Worm (Caenorhabditis elegans) whole organism, L4 larva: Measurements from ENCODE around the gene fbxa-63.

Experiments used
- D1046.2 ChIP-seq: fragments of 200-800 bp; sonication (Bioruptor generic); IDR thresholded peaks from 2 replicates; pipeline ENCODE4 v1.3.6; 2022; ENCODE audit warnings: missing genetic modification characterization, missing compliant biosample characterization
- F44E2.7 ChIP-seq: fragments of 200-800 bp; sonication (Bioruptor generic); IDR thresholded peaks from 2 replicates; pipeline ENCODE4 v2.1.2; 2022; ENCODE audit warnings: missing genetic modification characterization, missing compliant biosample characterization
- T26A8.4 ChIP-seq: fragments of 200-800 bp; sonication (Bioruptor generic); IDR thresholded peaks from 2 replicates; pipeline ENCODE4 v1.3.6; 2022; ENCODE audit warnings: missing genetic modification characterization, missing compliant biosample characterization
- Y105C5A.15 ChIP-seq: fragments of 200-800 bp; sonication (Bioruptor generic); IDR thresholded peaks from 2 replicates; pipeline ENCODE4 v1.3.6; 2022; ENCODE audit warnings: missing genetic modification characterization, missing compliant biosample characterization
- ZK337.2 ChIP-seq: fragments of 200-800 bp; sonication (Bioruptor generic); IDR thresholded peaks from 2 replicates; pipeline ENCODE4 v1.3.6; 2022; ENCODE audit warnings: missing genetic modification reagents, missing genetic modification characterization, missing compliant biosample characterization
- aha-1 ChIP-seq: fragments of 150-350 bp; peaks from one replicate; lab custom pipeline; 2014; ENCODE audit warnings: missing biosample characterization, missing genetic modification characterization
- aly-2 ChIP-seq: sonication (generic microtip); optimal IDR thresholded peaks from 2 replicates; lab custom pipeline; 2018; ENCODE audit warnings: missing biosample characterization, missing genetic modification characterization
- ama-1 ChIP-seq: fragments of 150-350 bp; optimal IDR thresholded peaks from 2 replicates; lab custom pipeline; 2014; ENCODE audit warnings: inconsistent platforms, mixed read lengths
- arid-1 ChIP-seq: fragments of 200-800 bp; sonication (Bioruptor generic); conservative IDR thresholded peaks from 2 replicates; pipeline ENCODE4 v1.3.6; 2022; ENCODE audit warnings: missing genetic modification reagents, missing genetic modification characterization, missing compliant biosample characterization
- ceh-32 ChIP-seq: sonication (generic microtip); optimal IDR thresholded peaks from 2 replicates; lab custom pipeline; 2016; ENCODE audit warnings: mild to moderate bottlenecking, missing genetic modification characterization, missing compliant biosample characterization; ENCODE audit not compliant: poor library complexity
- ceh-62 ChIP-seq: sonication (generic microtip); optimal IDR thresholded peaks from 2 replicates; lab custom pipeline; 2017; ENCODE audit warnings: missing biosample characterization, missing genetic modification characterization
- ces-1 ChIP-seq: fragments of 150-350 bp; sonication (generic microtip); optimal IDR thresholded peaks from 4 replicates; lab custom pipeline; 2014; ENCODE audit warnings: missing biosample characterization, missing genetic modification reagents, missing genetic modification characterization
- cey-2 ChIP-seq: sonication (generic microtip); optimal IDR thresholded peaks from 3 replicates; lab custom pipeline; 2017; ENCODE audit warnings: missing genetic modification characterization, mild to moderate bottlenecking, missing compliant biosample characterization, antibody characterized with exemption, borderline replicate concordance; ENCODE audit not compliant: insufficient read depth
- daf-12 ChIP-seq: fragments of 150-350 bp; optimal IDR thresholded peaks from 2 replicates; lab custom pipeline; 2014; ENCODE audit warnings: missing biosample characterization, missing genetic modification reagents, missing genetic modification characterization
- daf-16 ChIP-seq, 3 experiments: sonication (generic microtip); optimal IDR thresholded peaks; 2 replicates each; lab custom pipeline; 2016 to 2017; ENCODE audit warnings: missing genetic modification characterization in 3 of 3, missing genetic modification reagents in 3 of 3, mild to moderate bottlenecking in 2 of 3, missing compliant biosample characterization in 2 of 3, missing biosample characterization in 1 of 3, moderate library complexity in 1 of 3
- daf-8 ChIP-seq: fragments of 200-800 bp; sonication (Bioruptor generic); IDR thresholded peaks from 2 replicates; pipeline ENCODE4 v1.3.6; 2022; ENCODE audit warnings: missing genetic modification characterization, missing compliant biosample characterization
- dmd-8 ChIP-seq: fragments of 200-800 bp; sonication (Bioruptor generic); IDR thresholded peaks from 2 replicates; pipeline ENCODE4 v1.3.6; 2022; ENCODE audit warnings: missing genetic modification characterization, missing compliant biosample characterization
- dpl-1 ChIP-seq: fragments of 150-350 bp; optimal IDR thresholded peaks from 2 replicates; lab custom pipeline; 2014; ENCODE audit warnings: missing biosample characterization, missing genetic modification reagents, missing genetic modification characterization
- dve-1 ChIP-seq: sonication (generic microtip); optimal IDR thresholded peaks from 2 replicates; lab custom pipeline; 2017; ENCODE audit warnings: antibody characterized with exemption, mild to moderate bottlenecking, missing genetic modification characterization, missing compliant biosample characterization; ENCODE audit not compliant: insufficient read depth
- egl-27 ChIP-seq: sonication (generic microtip); optimal IDR thresholded peaks from 3 replicates; lab custom pipeline; 2017; ENCODE audit warnings: missing biosample characterization, missing genetic modification reagents, missing genetic modification characterization
- hmg-1.1 ChIP-seq: fragments of 200-800 bp; sonication (Bioruptor generic); IDR thresholded peaks from 2 replicates; pipeline ENCODE4 v1.3.6; 2022; ENCODE audit warnings: missing genetic modification reagents, missing genetic modification characterization, missing compliant biosample characterization
- jun-1 ChIP-seq: fragments of 150-350 bp; optimal IDR thresholded peaks from 2 replicates; lab custom pipeline; 2014; ENCODE audit warnings: missing biosample characterization, missing genetic modification reagents, missing genetic modification characterization
- lim-7 ChIP-seq: fragments of 200-800 bp; sonication (Bioruptor generic); IDR thresholded peaks from 2 replicates; pipeline ENCODE4 v1.3.6; 2022; ENCODE audit warnings: missing genetic modification characterization, missing compliant biosample characterization
- lin-29 ChIP-seq: fragments of 200-800 bp; sonication (Bioruptor generic); IDR thresholded peaks from 2 replicates; pipeline ENCODE4 v1.3.6; 2022; ENCODE audit warnings: missing genetic modification reagents, missing genetic modification characterization, missing compliant biosample characterization
- lir-3 ChIP-seq: sonication (generic microtip); optimal IDR thresholded peaks from 2 replicates; lab custom pipeline; 2016; ENCODE audit warnings: mild to moderate bottlenecking, missing genetic modification characterization, missing compliant biosample characterization
- madf-9 ChIP-seq: fragments of 200-800 bp; sonication (Bioruptor generic); conservative IDR thresholded peaks from 2 replicates; pipeline ENCODE4 v1.3.6; 2022; ENCODE audit warnings: missing genetic modification reagents, missing genetic modification characterization, missing compliant biosample characterization
- mes-2 ChIP-seq: sonication (generic microtip); optimal IDR thresholded peaks from 2 replicates; lab custom pipeline; 2016; ENCODE audit warnings: missing genotype, mild to moderate bottlenecking, missing genetic modification characterization, missing compliant biosample characterization; ENCODE audit not compliant: poor library complexity, severe bottlenecking
- mxl-2 ChIP-seq: fragments of 200-800 bp; sonication (Bioruptor generic); conservative IDR thresholded peaks from 2 replicates; pipeline ENCODE4 v1.3.6; 2022; ENCODE audit warnings: missing genetic modification reagents, missing genetic modification characterization, missing compliant biosample characterization
- mxl-3 ChIP-seq: fragments of 200-800 bp; sonication (Bioruptor generic); optimal IDR thresholded peaks from 2 replicates; lab custom pipeline; 2018; ENCODE audit warnings: mild to moderate bottlenecking, missing genetic modification characterization, missing compliant biosample characterization
- nhr-10 ChIP-seq: fragments of 150-350 bp; optimal IDR thresholded peaks from 2 replicates; lab custom pipeline; 2014; ENCODE audit warnings: missing biosample characterization, missing genetic modification characterization
- nhr-102 ChIP-seq: sonication (generic microtip); optimal IDR thresholded peaks from 2 replicates; lab custom pipeline; 2016; ENCODE audit warnings: mild to moderate bottlenecking, missing genetic modification characterization, moderate library complexity, missing compliant biosample characterization
- nhr-237 ChIP-seq: sonication (generic microtip); optimal IDR thresholded peaks from 2 replicates; lab custom pipeline; 2017; ENCODE audit warnings: missing biosample characterization, missing genetic modification characterization
- nhr-28 ChIP-seq: fragments of 150-350 bp; optimal IDR thresholded peaks from 2 replicates; lab custom pipeline; 2014; ENCODE audit warnings: missing biosample characterization, missing genetic modification characterization
- nhr-42 ChIP-seq: fragments of 200-800 bp; sonication (Bioruptor generic); IDR thresholded peaks from 2 replicates; pipeline ENCODE4 v1.3.6; 2022; ENCODE audit warnings: missing genetic modification characterization, missing compliant biosample characterization
- nhr-48 ChIP-seq: sonication (generic microtip); optimal IDR thresholded peaks from 2 replicates; lab custom pipeline; 2016; ENCODE audit warnings: mild to moderate bottlenecking, missing genetic modification characterization, missing compliant biosample characterization
- nhr-6 ChIP-seq: fragments of 150-350 bp; optimal IDR thresholded peaks from 2 replicates; lab custom pipeline; 2014; ENCODE audit warnings: missing biosample characterization, missing genetic modification characterization
- nhr-76 ChIP-seq: fragments of 150-350 bp; optimal IDR thresholded peaks from 2 replicates; lab custom pipeline; 2014; ENCODE audit warnings: missing biosample characterization, missing genetic modification characterization
- nhr-77 ChIP-seq: fragments of 150-350 bp; optimal IDR thresholded peaks from 2 replicates; lab custom pipeline; 2014; ENCODE audit warnings: missing biosample characterization, missing genetic modification characterization
- rbr-2 ChIP-seq: sonication (generic microtip); optimal IDR thresholded peaks from 2 replicates; lab custom pipeline; 2016; ENCODE audit warnings: missing genotype, missing genetic modification characterization, missing compliant biosample characterization
- saeg-2 ChIP-seq: fragments of 200-800 bp; sonication (Bioruptor generic); IDR thresholded peaks from 2 replicates; pipeline ENCODE4 v1.3.6; 2022; ENCODE audit warnings: missing genetic modification reagents, missing genetic modification characterization, missing compliant biosample characterization
- sdz-12 ChIP-seq: fragments of 200-800 bp; sonication (Bioruptor generic); optimal IDR thresholded peaks from 2 replicates; lab custom pipeline; 2018; ENCODE audit warnings: mild to moderate bottlenecking, missing genetic modification characterization, missing compliant biosample characterization
- snpc-4 ChIP-seq: fragments of 150-350 bp; optimal IDR thresholded peaks from 2 replicates; lab custom pipeline; 2014; ENCODE audit warnings: missing biosample characterization, missing genetic modification characterization
- spr-1 ChIP-seq: sonication (generic microtip); optimal IDR thresholded peaks from 2 replicates; lab custom pipeline; 2016; ENCODE audit warnings: mild to moderate bottlenecking, missing genetic modification characterization, missing compliant biosample characterization
- tag-97 ChIP-seq: fragments of 200-800 bp; sonication (Bioruptor generic); IDR thresholded peaks from 2 replicates; pipeline ENCODE4 v1.3.6; 2022; ENCODE audit warnings: missing genetic modification characterization, missing compliant biosample characterization
- unc-130 ChIP-seq: sonication (generic microtip); optimal IDR thresholded peaks from 2 replicates; lab custom pipeline; 2016; ENCODE audit warnings: missing genetic modification reagents, missing genetic modification characterization, missing compliant biosample characterization
- unc-62 ChIP-seq, 3 experiments: fragments of 150-350 bp in 1 of 3; sonication (generic microtip); optimal IDR thresholded peaks in 2 of 3; peaks in 1 of 3; 1 replicate in 1 of 3; 2 replicates in 2 of 3; lab custom pipeline; 2014 to 2017; ENCODE audit warnings: missing biosample characterization in 3 of 3, missing genetic modification characterization in 3 of 3, missing genetic modification reagents in 3 of 3, missing genotype in 1 of 3
- vab-7 ChIP-seq: fragments of 200-800 bp; sonication (Bioruptor generic); IDR thresholded peaks from 2 replicates; pipeline ENCODE4 v1.3.6; 2022; ENCODE audit warnings: missing genetic modification reagents, missing genetic modification characterization, missing compliant biosample characterization
- zip-2 ChIP-seq: fragments of 150-350 bp; optimal IDR thresholded peaks from 2 replicates; lab custom pipeline; 2014; ENCODE audit warnings: missing biosample characterization, missing genetic modification characterization
- ztf-11 ChIP-seq: fragments of 150-350 bp; optimal IDR thresholded peaks from 2 replicates; lab custom pipeline; 2014; ENCODE audit warnings: missing biosample characterization, missing genetic modification characterization
- ztf-7 ChIP-seq: fragments of 150-350 bp; optimal IDR thresholded peaks from 2 replicates; lab custom pipeline; 2014; ENCODE audit warnings: missing biosample characterization, missing genetic modification characterization

The fbxa-63 gene

ce11 chrIII:1220012-1220411 lies 23.3 kb upstream of the fbxa-63 start (continued):
- TF ChIP-seq cey-2 (tag; lab: Kevin White, UChicago): no peak
- TF ChIP-seq nhr-102 (tag; lab: Kevin White, UChicago): no peak
- TF ChIP-seq ama-1 (lab: Kevin White, UChicago): no peak
- no peak for TF ChIP-seq spr-1
- TF ChIP-seq F44E2.7 (GFP tag; lab: Robert Waterston, UW): no peak
- no peak for TF ChIP-seq zip-2
- no peak for TF ChIP-seq mxl-2 (GFP tag; lab: Robert Waterston, UW)
- no peak for TF ChIP-seq nhr-10 (tag; lab: Kevin White, UChicago)
- no peak for TF ChIP-seq ceh-32 (tag; lab: Kevin White, UChicago)
- peak; percentile 6 for TF ChIP-seq dve-1 (tag; lab: Kevin White, UChicago)
- peak; percentile 61 for TF ChIP-seq mxl-3 (GFP tag; lab: Kevin White, UChicago)
- TF ChIP-seq ztf-7: no peak
- no peak for TF ChIP-seq lir-3
- no peak for TF ChIP-seq ZK337.2 (GFP tag; lab: Robert Waterston, UW)
- TF ChIP-seq aly-2 (tag; lab: Kevin White, UChicago): no peak

ce11 chrIII:1221995-1222394 lies 21.3 kb upstream of the fbxa-63 start:
- TF ChIP-seq rbr-2 (tag; lab: Kevin White, UChicago) (no peak), hmg-1.1 (GFP tag; lab: Robert Waterston, UW) (no peak), unc-62 (GFP tag; optimal IDR thresholded peaks at IDR 0.05 in 1 of 2; lab: Kevin White, UChicago) (peak in 1 of 2 experiments; percentile 51), unc-62 (tag; optimal IDR thresholded peaks at IDR 0.05; lab: Kevin White, UChicago) (no peak), mes-2 (no peak), ZK337.2 (GFP tag; lab: Robert Waterston, UW) (no peak), nhr-77 (tag; lab: Kevin White, UChicago) (no peak), daf-8 (GFP tag; lab: Robert Waterston, UW) (no peak), aha-1 (tag; lab: Kevin White, UChicago) (no peak), nhr-6 (tag; lab: Kevin White, UChicago) (no peak), spr-1 (no peak), nhr-42 (no peak), vab-7 (no peak), ztf-11 (tag; lab: Kevin White, UChicago) (no peak), T26A8.4 (GFP tag; lab: Robert Waterston, UW) (no peak), nhr-76 (tag; lab: Kevin White, UChicago) (no peak), Y105C5A.15 (no peak), egl-27 (tag; lab: Kevin White, UChicago) (no peak), ceh-32 (tag; lab: Kevin White, UChicago) (no peak), aly-2 (tag; lab: Kevin White, UChicago) (no peak), unc-130 (GFP tag; lab: Kevin White, UChicago) (no peak), snpc-4 (tag; lab: Kevin White, UChicago) (no peak), daf-16 (GFP tag; optimal IDR thresholded peaks at IDR 0.05; lab: Kevin White, UChicago) (no peak), daf-16 (tag; optimal IDR thresholded peaks at IDR 0.05; lab: Kevin White, UChicago) (peak; percentile 31), dpl-1 (no peak), saeg-2 (no peak), jun-1 (tag; lab: Kevin White, UChicago) (no peak), nhr-10 (tag; lab: Kevin White, UChicago) (no peak), dmd-8 (GFP tag; lab: Robert Waterston, UW) (no peak), D1046.2 (no peak), ces-1 (GFP tag; lab: Kevin White, UChicago) (no peak), tag-97 (GFP tag; lab: Robert Waterston, UW) (no peak), sdz-12 (GFP tag; lab: Kevin White, UChicago) (no peak), nhr-28 (peak; percentile 79), lim-7 (GFP tag; lab: Robert Waterston, UW) (no peak), daf-12 (tag; lab: Kevin White, UChicago) (no peak), ceh-62 (no peak), arid-1 (no peak), mxl-2 (GFP tag; lab: Robert Waterston, UW) (no peak), lin-29 (no peak), nhr-48 (no peak), madf-9 (GFP tag; lab: Robert Waterston, UW) (no peak), nhr-237 (no peak), ztf-7 (no peak)
